Worm (Caenorhabditis elegans) whole organism, L3 larva: Measurements from ENCODE around the gene dpy-26.
A peak's percentile ranks its signal among the peaks of the same experiment; 100 is the strongest.

ENCODE experiments used
- R02D3.7 ChIP-seq: fragments of 150-350 bp; optimal IDR thresholded peaks from 2 replicates; lab custom pipeline; 2014; ENCODE audit warnings: missing biosample characterization, missing genetic modification characterization
- ZK546.5 ChIP-seq: sonication (generic microtip); optimal IDR thresholded peaks from 2 replicates; lab custom pipeline; 2017; ENCODE audit warnings: missing biosample characterization, missing genetic modification characterization
- aly-2 ChIP-seq: fragments of 150-350 bp; optimal IDR thresholded peaks from 2 replicates; lab custom pipeline; 2014; ENCODE audit warnings: missing biosample characterization, missing genetic modification characterization
- ama-1 ChIP-seq: fragments of 150-350 bp; optimal IDR thresholded peaks from 2 replicates; lab custom pipeline; 2018
- ceh-16 ChIP-seq: sonication (generic microtip); optimal IDR thresholded peaks from 2 replicates; lab custom pipeline; 2017; ENCODE audit warnings: missing biosample characterization, missing genetic modification characterization
- ceh-28 ChIP-seq: fragments of 150-350 bp; optimal IDR thresholded peaks from 2 replicates; lab custom pipeline; 2014; ENCODE audit warnings: missing biosample characterization, missing genetic modification reagents, missing genetic modification characterization
- ceh-82 ChIP-seq: fragments of 150-350 bp; optimal IDR thresholded peaks from 2 replicates; lab custom pipeline; 2014; ENCODE audit warnings: missing biosample characterization, missing genetic modification characterization
- ceh-9 ChIP-seq: sonication (generic microtip); optimal IDR thresholded peaks from 2 replicates; lab custom pipeline; 2018; ENCODE audit warnings: missing biosample characterization, missing genetic modification characterization
- daf-12 ChIP-seq: fragments of 150-350 bp; optimal IDR thresholded peaks from 2 replicates; lab custom pipeline; 2014; ENCODE audit warnings: missing biosample characterization, missing genetic modification reagents, missing genetic modification characterization
- egl-27 ChIP-seq: sonication (generic microtip); optimal IDR thresholded peaks from 4 replicates; lab custom pipeline; 2017; ENCODE audit warnings: missing biosample characterization, missing genetic modification reagents, missing genetic modification characterization
- egl-5 ChIP-seq: fragments of 150-350 bp; optimal IDR thresholded peaks from 2 replicates; lab custom pipeline; 2017; ENCODE audit warnings: missing biosample characterization, missing genetic modification reagents, missing genetic modification characterization, inconsistent platforms
- elt-1 ChIP-seq: fragments of 150-350 bp; optimal IDR thresholded peaks from 2 replicates; lab custom pipeline; 2014; ENCODE audit warnings: missing biosample characterization, missing genetic modification characterization
- elt-2 ChIP-seq: sonication (generic microtip); optimal IDR thresholded peaks from 2 replicates; lab custom pipeline; 2016; ENCODE audit warnings: missing genetic modification reagents, mild to moderate bottlenecking, missing genetic modification characterization, missing compliant biosample characterization
- elt-3 ChIP-seq, 3 experiments: fragments of 150-350 bp in 1 of 3; sonication (generic microtip) in 2 of 3; optimal IDR thresholded peaks; 2 replicates in 2 of 3; 4 replicates in 1 of 3; lab custom pipeline; 2014 to 2017; ENCODE audit warnings: missing biosample characterization in 3 of 3, missing genetic modification characterization in 3 of 3
- eor-1 ChIP-seq, 2 experiments: fragments of 150-350 bp; optimal IDR thresholded peaks; 2 replicates each; lab custom pipeline; 2014 to 2018; ENCODE audit warnings: missing biosample characterization in 2 of 2, missing genetic modification characterization in 2 of 2
- fkh-10 ChIP-seq: sonication (generic microtip); optimal IDR thresholded peaks from 2 replicates; lab custom pipeline; 2017; ENCODE audit warnings: missing biosample characterization, missing genetic modification reagents, missing genetic modification characterization
- fkh-2 ChIP-seq: fragments of 150-350 bp; optimal IDR thresholded peaks from 2 replicates; lab custom pipeline; 2014; ENCODE audit warnings: missing biosample characterization, missing genetic modification reagents, missing genetic modification characterization
- fos-1 ChIP-seq: fragments of 150-350 bp; optimal IDR thresholded peaks from 2 replicates; lab custom pipeline; 2014; ENCODE audit warnings: missing biosample characterization, missing genetic modification characterization
- hmg-11 ChIP-seq: sonication (generic microtip); optimal IDR thresholded peaks from 2 replicates; lab custom pipeline; 2016; ENCODE audit warnings: missing genetic modification characterization, missing compliant biosample characterization
- jun-1 ChIP-seq: fragments of 150-350 bp; optimal IDR thresholded peaks from 2 replicates; lab custom pipeline; 2014; ENCODE audit warnings: missing biosample characterization, missing genetic modification reagents, missing genetic modification characterization
- lin-15B ChIP-seq: fragments of 150-350 bp; optimal IDR thresholded peaks from 2 replicates; lab custom pipeline; 2014; ENCODE audit warnings: missing biosample characterization, missing genetic modification characterization
- lin-39 ChIP-seq: fragments of 150-350 bp; optimal IDR thresholded peaks from 2 replicates; lab custom pipeline; 2018; ENCODE audit warnings: missing biosample characterization, missing genetic modification reagents, missing genetic modification characterization
- lsy-12 ChIP-seq: sonication (generic microtip); optimal IDR thresholded peaks from 2 replicates; lab custom pipeline; 2016; ENCODE audit warnings: mild to moderate bottlenecking, missing genetic modification characterization, missing compliant biosample characterization
- mdl-1 ChIP-seq: fragments of 150-350 bp; optimal IDR thresholded peaks from 2 replicates; lab custom pipeline; 2014; ENCODE audit warnings: missing biosample characterization, missing genetic modification characterization
- mml-1 ChIP-seq: fragments of 150-350 bp; sonication (generic microtip); optimal IDR thresholded peaks from 3 replicates; lab custom pipeline; 2014; ENCODE audit warnings: missing biosample characterization, missing genetic modification characterization
- nfya-1 ChIP-seq: sonication (generic microtip); optimal IDR thresholded peaks from 2 replicates; lab custom pipeline; 2017; ENCODE audit warnings: missing genetic modification characterization, mild to moderate bottlenecking, missing compliant biosample characterization, antibody characterized with exemption, moderate library complexity; ENCODE audit not compliant: insufficient read depth
- nhr-11 ChIP-seq: fragments of 150-350 bp; optimal IDR thresholded peaks from 2 replicates; lab custom pipeline; 2014; ENCODE audit warnings: missing biosample characterization, missing genetic modification characterization
- nhr-12 ChIP-seq: fragments of 150-350 bp; optimal IDR thresholded peaks from 2 replicates; lab custom pipeline; 2014; ENCODE audit warnings: missing biosample characterization, missing genetic modification characterization
- nhr-23 ChIP-seq: fragments of 150-350 bp; optimal IDR thresholded peaks from 2 replicates; lab custom pipeline; 2014; ENCODE audit warnings: missing biosample characterization, missing genetic modification reagents, missing genetic modification characterization
- nhr-237 ChIP-seq: fragments of 150-350 bp; optimal IDR thresholded peaks from 2 replicates; lab custom pipeline; 2014; ENCODE audit warnings: missing biosample characterization, missing genetic modification characterization
- nhr-25 ChIP-seq: sonication (generic microtip); optimal IDR thresholded peaks from 2 replicates; lab custom pipeline; 2017; ENCODE audit warnings: missing biosample characterization, missing genetic modification characterization
- nhr-28 ChIP-seq: fragments of 150-350 bp; optimal IDR thresholded peaks from 2 replicates; lab custom pipeline; 2014; ENCODE audit warnings: missing biosample characterization, missing genetic modification characterization
- nhr-43 ChIP-seq: sonication (generic microtip); optimal IDR thresholded peaks from 2 replicates; lab custom pipeline; 2016; ENCODE audit warnings: mild to moderate bottlenecking, missing genetic modification characterization, missing compliant biosample characterization; ENCODE audit not compliant: poor library complexity, severe bottlenecking
- nhr-67 ChIP-seq: fragments of 150-350 bp; optimal IDR thresholded peaks from 2 replicates; lab custom pipeline; 2014; ENCODE audit warnings: missing biosample characterization, missing genetic modification characterization
- nhr-76 ChIP-seq: fragments of 150-350 bp; sonication (generic microtip); optimal IDR thresholded peaks from 5 replicates; lab custom pipeline; 2014; ENCODE audit warnings: missing biosample characterization, missing genetic modification characterization
- nhr-77 ChIP-seq: fragments of 150-350 bp; optimal IDR thresholded peaks from 2 replicates; lab custom pipeline; 2014; ENCODE audit warnings: missing biosample characterization, missing genetic modification characterization
- pha-4 ChIP-seq: fragments of 150-350 bp; optimal IDR thresholded peaks from 2 replicates; lab custom pipeline; 2014; ENCODE audit warnings: missing biosample characterization, missing genetic modification reagents, missing genetic modification characterization
- pqm-1 ChIP-seq: fragments of 150-350 bp; optimal IDR thresholded peaks from 2 replicates; lab custom pipeline; 2017; ENCODE audit warnings: missing biosample characterization, missing genetic modification characterization, inconsistent platforms
- sea-2 ChIP-seq: fragments of 150-350 bp; sonication (generic microtip); optimal IDR thresholded peaks from 4 replicates; lab custom pipeline; 2014; ENCODE audit warnings: missing biosample characterization, missing genetic modification reagents, missing genetic modification characterization
- skn-1 ChIP-seq: fragments of 150-350 bp; optimal IDR thresholded peaks from 2 replicates; lab custom pipeline; 2014; ENCODE audit warnings: missing biosample characterization, missing genetic modification characterization
- snpc-4 ChIP-seq: fragments of 150-350 bp; optimal IDR thresholded peaks from 2 replicates; lab custom pipeline; 2014; ENCODE audit warnings: missing biosample characterization, missing genetic modification characterization
- tbx-2 ChIP-seq: sonication (generic microtip); optimal IDR thresholded peaks from 2 replicates; lab custom pipeline; 2016; ENCODE audit warnings: mild to moderate bottlenecking, missing genetic modification characterization, missing compliant biosample characterization
- unc-39 ChIP-seq: sonication (generic microtip); optimal IDR thresholded peaks from 4 replicates; lab custom pipeline; 2017; ENCODE audit warnings: missing biosample characterization, missing genetic modification characterization
- unc-62 ChIP-seq: fragments of 150-350 bp; sonication (generic microtip); optimal IDR thresholded peaks from 4 replicates; lab custom pipeline; 2014; ENCODE audit warnings: missing biosample characterization, missing genetic modification reagents, missing genetic modification characterization
- zag-1 ChIP-seq: fragments of 150-350 bp; optimal IDR thresholded peaks from 2 replicates; lab custom pipeline; 2014; ENCODE audit warnings: missing biosample characterization, missing genetic modification characterization
- ztf-11 ChIP-seq: fragments of 150-350 bp; optimal IDR thresholded peaks from 2 replicates; lab custom pipeline; 2014; ENCODE audit warnings: missing biosample characterization, missing genetic modification characterization
- ztf-4 ChIP-seq: fragments of 150-350 bp; optimal IDR thresholded peaks from 2 replicates; lab custom pipeline; 2014; ENCODE audit warnings: missing biosample characterization, missing genetic modification characterization

The dpy-26 gene

ce11 chrIV:12398437-12398836, 52.7 kb downstream of the dpy-26 start, which contains the start of gene acs-20:
acs-20 (minus strand) TSS chrIV:12398706.
- TF ChIP-seq eor-1 (tag; optimal IDR thresholded peaks at IDR 0.05; lab: Kevin White, UChicago), result no peak
- TF ChIP-seq hmg-11 (tag; lab: Kevin White, UChicago), result no peak
- no peak for TF ChIP-seq nhr-11 (tag; lab: Kevin White, UChicago)
- TF ChIP-seq nhr-67, result no peak
- TF ChIP-seq unc-62 (GFP tag; lab: Kevin White, UChicago), result no peak
- no peak for TF ChIP-seq fkh-2
- no peak for TF ChIP-seq unc-39
- no peak for TF ChIP-seq ztf-11 (tag; lab: Kevin White, UChicago)
- TF ChIP-seq jun-1 (tag; lab: Kevin White, UChicago), result no peak
- TF ChIP-seq nhr-77 (tag; lab: Kevin White, UChicago), result no peak
- TF ChIP-seq nfya-1, result no peak
- TF ChIP-seq elt-1 (tag; lab: Kevin White, UChicago), result no peak
- TF ChIP-seq ceh-28 (tag; lab: Kevin White, UChicago), result no peak
- no peak for TF ChIP-seq lin-39 (tag; lab: Kevin White, UChicago)
- TF ChIP-seq, all 47 proteins: peak for 0

DNA sequence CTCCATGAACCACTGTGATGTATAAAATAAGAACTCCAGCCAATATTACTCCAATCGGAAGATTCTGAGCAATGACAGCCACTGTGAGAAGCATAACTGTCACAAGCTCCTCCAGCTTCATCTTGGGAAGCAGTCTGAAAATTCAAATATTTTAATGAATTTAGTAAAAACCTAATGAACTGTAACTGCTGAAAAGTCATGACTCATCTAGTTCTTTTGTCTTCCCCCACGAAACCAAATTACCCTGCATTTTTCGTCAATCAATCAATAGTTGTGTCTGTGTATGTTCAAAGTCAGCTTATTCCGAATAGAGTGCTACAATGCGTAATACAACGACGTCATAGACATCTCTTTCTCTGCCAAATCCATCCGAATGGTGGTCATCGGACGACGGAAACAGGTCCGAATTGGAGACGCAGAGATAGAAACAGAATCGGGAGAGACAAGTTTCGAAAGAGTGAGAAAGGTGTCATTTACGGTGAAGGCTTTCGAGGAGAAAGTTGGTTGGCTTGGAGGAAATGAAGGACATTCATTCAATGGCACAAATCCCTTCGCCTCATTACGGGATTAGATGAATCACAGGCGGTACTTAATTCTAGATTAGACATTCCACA, 54.4 kb downstream of the dpy-26 start:
- TF ChIP-seq snpc-4 (tag; lab: Kevin White, UChicago) (no peak), unc-62 (GFP tag; lab: Kevin White, UChicago) (peak; percentile 54), ceh-9 (tag; lab: Kevin White, UChicago) (no peak), ceh-16 (no peak), elt-2 (no peak), pqm-1 (tag; lab: Kevin White, UChicago) (no peak), egl-27 (tag; lab: Kevin White, UChicago) (no peak), pha-4 (tag; lab: Kevin White, UChicago) (no peak), eor-1 (tag; optimal IDR thresholded peaks at IDR 0.05; lab: Kevin White, UChicago) (no peak), hmg-11 (tag; lab: Kevin White, UChicago) (no peak), lin-15B (peak; percentile 2), daf-12 (tag; lab: Kevin White, UChicago) (no peak), ceh-28 (tag; lab: Kevin White, UChicago) (peak; percentile 48), nhr-77 (tag; lab: Kevin White, UChicago) (no peak), ZK546.5 (tag; lab: Kevin White, UChicago) (no peak), R02D3.7 (tag; lab: Kevin White, UChicago) (no peak), unc-39 (no peak), ztf-11 (tag; lab: Kevin White, UChicago) (no peak), mdl-1 (tag; lab: Kevin White, UChicago) (no peak), nhr-11 (tag; lab: Kevin White, UChicago) (no peak), ztf-4 (tag; lab: Kevin White, UChicago) (no peak), nhr-67 (no peak), elt-1 (tag; lab: Kevin White, UChicago) (no peak), tbx-2 (tag; lab: Kevin White, UChicago) (no peak), ama-1 (no peak), nhr-237 (tag; lab: Kevin White, UChicago) (no peak), nhr-25 (tag; lab: Kevin White, UChicago) (peak; percentile 96), skn-1 (no peak), sea-2 (GFP tag; lab: Kevin White, UChicago) (no peak), nhr-23 (tag; lab: Kevin White, UChicago) (peak; percentile 90), nfya-1 (peak; percentile 43), fos-1 (tag; lab: Kevin White, UChicago) (no peak), aly-2 (tag; lab: Kevin White, UChicago) (no peak), nhr-76 (tag; lab: Kevin White, UChicago) (no peak), ceh-82 (no peak), egl-5 (tag; lab: Kevin White, UChicago) (no peak), fkh-2 (no peak), mml-1 (tag; lab: Kevin White, UChicago) (no peak), nhr-43 (tag; lab: Kevin White, UChicago) (peak; percentile 61), zag-1 (tag; lab: Kevin White, UChicago) (no peak), fkh-10 (GFP tag; lab: Kevin White, UChicago) (no peak), elt-3 (tag; optimal IDR thresholded peaks at IDR 0.05; lab: Kevin White, UChicago) (peak in 1 of 3 experiments; percentile 57), jun-1 (tag; lab: Kevin White, UChicago) (peak; percentile 2), lsy-12 (tag; lab: Kevin White, UChicago) (peak; percentile 10), nhr-12 (tag; lab: Kevin White, UChicago) (no peak), lin-39 (tag; lab: Kevin White, UChicago) (no peak), nhr-28 (tag; lab: Kevin White, UChicago) (no peak)
- TF ChIP-seq, all 47 proteins: peak for 10
